Fruit fly (Drosophila melanogaster): Measurements from ENCODE around the gene lsn.
A peak's percentile ranks its signal among the peaks of the same experiment; 100 is the strongest.

The lsn gene

dm6 chr3R:21888696-21889602, 24.0 kb downstream of the lsn start, which contains the start of gene CG43844 (continued):
- TF ChIP-seq CG6765 (GFP tag; optimal IDR thresholded peaks at IDR 0.05) (no peak), psq (GFP tag; optimal IDR thresholded peaks at IDR 0.05) (no peak), Oli (tag; optimal IDR thresholded peaks at IDR 0.05) (no peak), CG34422 (GFP tag; IDR thresholded peaks at IDR 0.05) (no peak), slbo (GFP tag; IDR thresholded peaks at IDR 0.05) (no peak), row (GFP tag; IDR thresholded peaks at IDR 0.05) (no peak), Ets65A (GFP tag) (peak; percentile 60), dmrt11E (tag; optimal IDR thresholded peaks at IDR 0.05) (no peak), NC2α (GFP tag; optimal IDR thresholded peaks at IDR 0.05) (no peak), CG11560 (tag; IDR thresholded peaks at IDR 0.05) (no peak), Atf-2 (GFP tag; optimal IDR thresholded peaks at IDR 0.05) (no peak), Sox100B (GFP tag; optimal IDR thresholded peaks at IDR 0.05) (no peak), chif (GFP tag; optimal IDR thresholded peaks at IDR 0.05) (no peak), trem (tag; optimal IDR thresholded peaks at IDR 0.05) (peak; percentile 7), CG1603 (tag; optimal IDR thresholded peaks at IDR 0.05) (peak; percentile 12), Ets97D (GFP tag; optimal IDR thresholded peaks at IDR 0.05) (peak; percentile 3), Asciz (GFP tag; optimal IDR thresholded peaks at IDR 0.05) (no peak), unc-4 (GFP tag; IDR thresholded peaks at IDR 0.05; ENCODE audit: partially characterized antibody) (0 out of 2 replicates have a peak, but pooled peaks have one; percentile 32), Stat92E (GFP tag; optimal IDR thresholded peaks at IDR 0.05) (no peak), CG9437 (GFP tag; optimal IDR thresholded peaks at IDR 0.05) (no peak), pfk (GFP tag; optimal IDR thresholded peaks at IDR 0.05) (no peak), al (GFP tag; IDR thresholded peaks at IDR 0.05) (no peak), fd3F (GFP tag; optimal IDR thresholded peaks at IDR 0.05) (no peak), CG30403 (GFP tag; optimal IDR thresholded peaks at IDR 0.05) (no peak), hkb (optimal IDR thresholded peaks at IDR 0.05) (no peak), hkb (GFP tag; IDR thresholded peaks at IDR 0.05) (no peak), maf-S (GFP tag; optimal IDR thresholded peaks at IDR 0.05) (no peak), Optix (GFP tag; IDR thresholded peaks at IDR 0.05) (no peak), kay (GFP tag; optimal IDR thresholded peaks at IDR 0.05) (peak; percentile 44), CG18764 (GFP tag; optimal IDR thresholded peaks at IDR 0.05) (no peak), lab (GFP tag; optimal IDR thresholded peaks at IDR 0.05) (peak; percentile 14), CG13894 (tag; optimal IDR thresholded peaks at IDR 0.05) (no peak), Bgb (GFP tag; IDR thresholded peaks at IDR 0.05; ENCODE audit: partially characterized antibody) (peak; percentile 85), CG13296 (GFP tag; optimal IDR thresholded peaks at IDR 0.05) (no peak), CG11723 (GFP tag; optimal IDR thresholded peaks at IDR 0.05) (no peak), vnd (GFP tag; IDR thresholded peaks at IDR 0.05; ENCODE audit: partially characterized antibody) (peak; percentile 45; the same call in 1 of the 3 replicates), CG10274 (GFP tag; optimal IDR thresholded peaks at IDR 0.05) (peak; percentile 90), CG12391 (tag; optimal IDR thresholded peaks at IDR 0.05) (no peak), CG6813 (GFP tag; optimal IDR thresholded peaks at IDR 0.05) (no peak), Med (GFP tag) (peak; percentile 58), esg (GFP tag; conservative IDR thresholded peaks at IDR 0.05) (no peak), klu (GFP tag; IDR thresholded peaks at IDR 0.05) (no peak), CG8281 (tag; optimal IDR thresholded peaks at IDR 0.05) (no peak), CG2199 (GFP tag; IDR thresholded peaks at IDR 0.05) (peak; percentile 80), Hey (tag; optimal IDR thresholded peaks at IDR 0.05) (peak; percentile 65), cato (GFP tag; optimal IDR thresholded peaks at IDR 0.05; ENCODE audit: borderline replicate concordance) (no peak), Mrtf (GFP tag; IDR thresholded peaks at IDR 0.05) (no peak), D19A (tag; optimal IDR thresholded peaks at IDR 0.05) (no peak)
